Fruit fly (Drosophila melanogaster) whole organism, embryonic: Measurements from ENCODE around the gene Sf3a2.
A peak's percentile ranks its signal among the peaks of the same experiment; 100 is the strongest.

Experiments
- Asciz ChIP-seq: fragments of 200-800 bp; sonication (Bioruptor generic); optimal IDR thresholded peaks from 2 replicates; lab custom pipeline; 2017; ENCODE audit warnings: missing biosample characterization, mild to moderate bottlenecking, missing genetic modification characterization, missing genetic modification reagents
- Awh ChIP-seq: fragments of 200-800 bp; sonication (Bioruptor generic); IDR thresholded peaks from 2 replicates; pipeline ENCODE4, ENCODE4 v1.3.6; 2022; ENCODE audit warnings: missing biosample characterization, missing genetic modification characterization
- CG10565 ChIP-seq: fragments of 200-800 bp; sonication (Bioruptor generic); optimal IDR thresholded peaks from 3 replicates; lab custom pipeline; 2016; ENCODE audit warnings: missing biosample characterization, mild to moderate bottlenecking, missing genetic modification characterization
- CG11504 ChIP-seq: fragments of 200-800 bp; sonication (Bioruptor generic); optimal IDR thresholded peaks from 3 replicates; lab custom pipeline; 2019; ENCODE audit warnings: missing biosample characterization, mild to moderate bottlenecking, missing genetic modification characterization, moderate library complexity
- CG13287 ChIP-seq: fragments of 200-800 bp; sonication (Bioruptor generic); IDR thresholded peaks from 2 replicates; pipeline ENCODE4 v1.3.6; 2022; ENCODE audit warnings: missing biosample characterization, missing genetic modification characterization; ENCODE audit not compliant: partially characterized antibody
- CG14860 ChIP-seq: fragments of 200-800 bp; sonication (Bioruptor generic); IDR thresholded peaks from 3 replicates; pipeline ENCODE4 v1.3.6; 2022; ENCODE audit warnings: missing biosample characterization, missing genetic modification characterization; ENCODE audit not compliant: partially characterized antibody
- CG15269 ChIP-seq: fragments of 200-800 bp; sonication (Bioruptor generic); optimal IDR thresholded peaks from 2 replicates; lab custom pipeline; 2018; ENCODE audit warnings: missing biosample characterization, mild to moderate bottlenecking, missing genetic modification characterization, moderate library complexity
- CG15514 ChIP-seq: fragments of 200-800 bp; sonication (Bioruptor generic); optimal IDR thresholded peaks from 3 replicates; lab custom pipeline; 2017; ENCODE audit warnings: missing biosample characterization, missing genetic modification characterization, mild to moderate bottlenecking, moderate library complexity, missing genetic modification reagents
- CG17186 ChIP-seq: fragments of 200-800 bp; sonication (Bioruptor generic); optimal IDR thresholded peaks from 3 replicates; lab custom pipeline; 2017; ENCODE audit warnings: missing biosample characterization, missing genetic modification reagents, missing genetic modification characterization
- CG17361 ChIP-seq: fragments of 200-800 bp; sonication (Bioruptor generic); IDR thresholded peaks from 3 replicates; pipeline ENCODE4 v1.3.6; 2022; ENCODE audit warnings: missing biosample characterization, missing genetic modification characterization
- CG17912 ChIP-seq: fragments of 200-800 bp; sonication (Bioruptor generic); optimal IDR thresholded peaks from 2 replicates; lab custom pipeline; 2018; ENCODE audit warnings: missing biosample characterization, mild to moderate bottlenecking, missing genetic modification characterization
- CG1792 ChIP-seq: fragments of 200-800 bp; sonication (Bioruptor generic); optimal IDR thresholded peaks from 2 replicates; lab custom pipeline; 2016; ENCODE audit warnings: missing biosample characterization, missing genetic modification characterization
- CG18476 ChIP-seq: fragments of 200-800 bp; sonication (Bioruptor generic); optimal IDR thresholded peaks from 2 replicates; lab custom pipeline; 2016; ENCODE audit warnings: missing biosample characterization, mild to moderate bottlenecking, missing genetic modification characterization
- CG2875 ChIP-seq: fragments of 200-800 bp; sonication (Bioruptor generic); optimal IDR thresholded peaks from 2 replicates; lab custom pipeline; 2017; ENCODE audit warnings: missing biosample characterization, mild to moderate bottlenecking, missing genetic modification characterization, missing genetic modification reagents
- CG31441 ChIP-seq: fragments of 200-800 bp; sonication (Bioruptor generic); IDR thresholded peaks from 2 replicates; pipeline ENCODE4 v1.3.6; 2022; ENCODE audit warnings: missing biosample characterization, missing genetic modification characterization
- CG32767 ChIP-seq: fragments of 200-800 bp; sonication (Bioruptor generic); IDR thresholded peaks from 2 replicates; pipeline ENCODE4 v1.3.6; 2022; ENCODE audit warnings: missing biosample characterization, missing genetic modification characterization
- CG32772 ChIP-seq: fragments of 200-800 bp; sonication (Bioruptor generic); IDR thresholded peaks from 2 replicates; pipeline ENCODE4 v1.3.6; 2022; ENCODE audit warnings: missing biosample characterization, missing genetic modification characterization
- CG4707 ChIP-seq: fragments of 200-800 bp; sonication (Bioruptor generic); optimal IDR thresholded peaks from 2 replicates; lab custom pipeline; 2018; ENCODE audit warnings: missing biosample characterization, mild to moderate bottlenecking, missing genetic modification characterization, moderate library complexity
- CG5953 ChIP-seq: fragments of 200-800 bp; sonication (Bioruptor generic); IDR thresholded peaks from 2 replicates; pipeline ENCODE4 v1.3.6; 2022; ENCODE audit warnings: missing biosample characterization, missing genetic modification characterization
- CG6272 ChIP-seq: fragments of 200-800 bp; sonication (Bioruptor generic); IDR thresholded peaks from 2 replicates; pipeline ENCODE4 v1.3.6; 2022; ENCODE audit warnings: missing biosample characterization, missing genetic modification characterization
- CG6654 ChIP-seq: fragments of 200-800 bp; sonication (Bioruptor generic); optimal IDR thresholded peaks from 2 replicates; lab custom pipeline; 2017; ENCODE audit warnings: missing biosample characterization, mild to moderate bottlenecking, missing genetic modification characterization
- CG7987 ChIP-seq: fragments of 200-800 bp; sonication (Bioruptor generic); optimal IDR thresholded peaks from 2 replicates; lab custom pipeline; 2018; ENCODE audit warnings: missing biosample characterization, mild to moderate bottlenecking, missing genetic modification characterization, moderate library complexity
- CG9817 ChIP-seq: fragments of 200-800 bp; sonication (Bioruptor generic); optimal IDR thresholded peaks from 2 replicates; lab custom pipeline; 2018; ENCODE audit warnings: missing biosample characterization, mild to moderate bottlenecking, missing genetic modification characterization, moderate library complexity
- CG9932 ChIP-seq: fragments of 200-800 bp; sonication (Bioruptor generic); IDR thresholded peaks from 2 replicates; pipeline ENCODE4 v1.3.6; 2022; ENCODE audit warnings: missing biosample characterization, missing genetic modification characterization
- CTCF ChIP-seq: fragments of 200-800 bp; sonication (Bioruptor generic); optimal IDR thresholded peaks from 2 replicates; lab custom pipeline; 2017; ENCODE audit warnings: missing biosample characterization, mild to moderate bottlenecking, missing genetic modification characterization, moderate library complexity
- CkIIα-i1 ChIP-seq: fragments of 200-800 bp; sonication (Bioruptor generic); IDR thresholded peaks from 2 replicates; pipeline ENCODE4 v1.3.6; 2022; ENCODE audit warnings: missing biosample characterization, missing genetic modification characterization
- ERR ChIP-seq: fragments of 200-800 bp; sonication (Bioruptor generic); optimal IDR thresholded peaks from 2 replicates; lab custom pipeline; 2016; ENCODE audit warnings: missing biosample characterization, missing genetic modification characterization
- Elba2 ChIP-seq: fragments of 200-800 bp; sonication (Bioruptor generic); optimal IDR thresholded peaks from 3 replicates; lab custom pipeline; 2016; ENCODE audit warnings: missing biosample characterization, missing genetic modification characterization
- Hr51 ChIP-seq, 2 experiments: fragments of 200-800 bp; sonication (Bioruptor generic); optimal IDR thresholded peaks; 2 replicates in 1 of 2; 3 replicates in 1 of 2; lab custom pipeline; 2016 to 2018; ENCODE audit warnings: missing biosample characterization in 2 of 2, missing genetic modification characterization in 2 of 2, mild to moderate bottlenecking in 1 of 2, moderate library complexity in 1 of 2
- MTF-1 ChIP-seq: fragments of 200-800 bp; sonication (Bioruptor generic); optimal IDR thresholded peaks from 2 replicates; lab custom pipeline; 2018; ENCODE audit warnings: missing biosample characterization, mild to moderate bottlenecking, missing genetic modification characterization, borderline replicate concordance
- Mes4 ChIP-seq: fragments of 200-800 bp; sonication (Bioruptor generic); optimal IDR thresholded peaks from 2 replicates; lab custom pipeline; 2016; ENCODE audit warnings: missing biosample characterization, missing genetic modification characterization
- Nf-YB ChIP-seq: fragments of 200-800 bp; sonication (Bioruptor generic); optimal IDR thresholded peaks from 3 replicates; lab custom pipeline; 2019; ENCODE audit warnings: missing biosample characterization, mild to moderate bottlenecking, missing genetic modification characterization, moderate library complexity
- Nf-YC ChIP-seq: fragments of 200-800 bp; optimal IDR thresholded peaks from 3 replicates; lab custom pipeline; 2019; ENCODE audit warnings: missing biosample characterization, mild to moderate bottlenecking, missing genetic modification characterization, moderate library complexity
- PHDP ChIP-seq: fragments of 200-800 bp; sonication (Bioruptor generic); optimal IDR thresholded peaks from 3 replicates; lab custom pipeline; 2018; ENCODE audit warnings: missing biosample characterization, mild to moderate bottlenecking, missing genetic modification characterization, moderate library complexity
- Sry-δ ChIP-seq: fragments of 200-800 bp; sonication (Bioruptor generic); optimal IDR thresholded peaks from 2 replicates; lab custom pipeline; 2016; ENCODE audit warnings: missing biosample characterization, missing genetic modification characterization
- TFAM ChIP-seq: fragments of 200-800 bp; sonication (Bioruptor generic); optimal IDR thresholded peaks from 2 replicates; lab custom pipeline; 2017; ENCODE audit warnings: missing biosample characterization, missing genetic modification characterization, inconsistent platforms
- al ChIP-seq: fragments of 200-800 bp; sonication (Bioruptor generic); IDR thresholded peaks from 2 replicates; pipeline ENCODE4 v1.3.6; 2022; ENCODE audit warnings: missing biosample characterization, missing genetic modification characterization
- ara ChIP-seq: fragments of 200-800 bp; sonication (Bioruptor generic); IDR thresholded peaks from 2 replicates; pipeline ENCODE4 v1.3.6; 2022; ENCODE audit warnings: missing biosample characterization, missing genetic modification characterization
- cas ChIP-seq: fragments of 200-800 bp; sonication (Bioruptor generic); IDR thresholded peaks from 2 replicates; pipeline ENCODE4 v1.3.6; 2022; ENCODE audit warnings: missing biosample characterization, missing genetic modification characterization
- chn ChIP-seq: fragments of 200-800 bp; sonication (Bioruptor generic); optimal IDR thresholded peaks from 2 replicates; lab custom pipeline; 2016; ENCODE audit warnings: missing biosample characterization, missing genetic modification characterization
- crp ChIP-seq, 2 experiments: fragments of 200-800 bp; sonication (Bioruptor generic); optimal IDR thresholded peaks; 2 replicates in 1 of 2; 3 replicates in 1 of 2; lab custom pipeline; 2017; ENCODE audit warnings: missing biosample characterization in 2 of 2, missing genetic modification characterization in 2 of 2, mild to moderate bottlenecking in 1 of 2, moderate library complexity in 1 of 2
- grn ChIP-seq: fragments of 200-800 bp; sonication (Bioruptor generic); optimal IDR thresholded peaks from 3 replicates; lab custom pipeline; 2017; ENCODE audit warnings: missing biosample characterization, missing genetic modification characterization
- h ChIP-seq: fragments of >200 bp; optimal IDR thresholded peaks from 2 replicates; lab custom pipeline; 2017
- jing ChIP-seq: fragments of 200-800 bp; sonication (Bioruptor generic); optimal IDR thresholded peaks from 2 replicates; lab custom pipeline; 2018; ENCODE audit warnings: missing biosample characterization, mild to moderate bottlenecking, missing genetic modification characterization
- klu ChIP-seq: fragments of 200-800 bp; sonication (Bioruptor generic); IDR thresholded peaks from 2 replicates; pipeline ENCODE4 v1.3.6; 2022; ENCODE audit warnings: missing biosample characterization, missing genetic modification characterization
- nerfin-1 ChIP-seq: fragments of 200-800 bp; sonication (Bioruptor generic); optimal IDR thresholded peaks from 3 replicates; lab custom pipeline; 2019; ENCODE audit warnings: missing biosample characterization, mild to moderate bottlenecking, missing genetic modification characterization, moderate library complexity
- odd ChIP-seq: fragments of 200-800 bp; sonication (Bioruptor generic); optimal IDR thresholded peaks from 2 replicates; lab custom pipeline; 2017; ENCODE audit warnings: missing biosample characterization, mild to moderate bottlenecking, missing genetic modification characterization
- toy ChIP-seq: fragments of 200-800 bp; sonication (Bioruptor generic); IDR thresholded peaks from 2 replicates; pipeline ENCODE4 v1.3.6; 2022; ENCODE audit warnings: missing biosample characterization, missing genetic modification characterization
- tx ChIP-seq: fragments of 200-800 bp; sonication (Bioruptor generic); optimal IDR thresholded peaks from 2 replicates; lab custom pipeline; 2016; ENCODE audit warnings: missing biosample characterization, missing genetic modification characterization
- wek ChIP-seq: fragments of 200-800 bp; sonication (Bioruptor generic); optimal IDR thresholded peaks from 3 replicates; lab custom pipeline; 2018; ENCODE audit warnings: missing biosample characterization, mild to moderate bottlenecking, missing genetic modification characterization, moderate library complexity
- zfh1 ChIP-seq: fragments of 200-800 bp; sonication (Bioruptor generic); IDR thresholded peaks from 3 replicates; pipeline ENCODE4 v1.3.6; 2022; ENCODE audit warnings: missing biosample characterization, missing genetic modification characterization

Sf3a2 gene

dm6 chr3L:12792933-12793448 lies 20.8 kb downstream of the Sf3a2 start (continued):
- TF ChIP-seq toy (GFP tag; lab: Robert Waterston, UW): no peak
- no peak for TF ChIP-seq Mes4 (GFP tag; lab: Kevin White, UChicago)
- no peak for TF ChIP-seq CG7987 (GFP tag; lab: Kevin White, UChicago)
- TF ChIP-seq nerfin-1 (tag; lab: Kevin White, UChicago): peak; percentile 54
- no peak for TF ChIP-seq h (lab: Kevin White, UChicago)
- TF ChIP-seq Hr51 (GFP tag; optimal IDR thresholded peaks at IDR 0.05; lab: Kevin White, UChicago): peak in 1 of 2 experiments; percentile 79
- TF ChIP-seq CG18476: peak; percentile 10
- TF ChIP-seq TFAM (GFP tag; lab: Kevin White, UChicago): no peak
- TF ChIP-seq CG4707 (GFP tag; lab: Kevin White, UChicago): no peak
- no peak for TF ChIP-seq cas (GFP tag; lab: Robert Waterston, UW)
- TF ChIP-seq Asciz: peak; percentile 48
- TF ChIP-seq CG6654 (GFP tag; lab: Kevin White, UChicago): no peak
- TF ChIP-seq odd (GFP tag; lab: Kevin White, UChicago): peak; percentile 37
- TF ChIP-seq ERR (GFP tag; lab: Kevin White, UChicago): no peak
- TF ChIP-seq MTF-1 (GFP tag; lab: Kevin White, UChicago): no peak
- TF ChIP-seq CG32767 (GFP tag; lab: Robert Waterston, UW): 0 out of 2 replicates have a peak, but pooled peaks have one; percentile 33
- TF ChIP-seq Nf-YC (tag; lab: Kevin White, UChicago): peak; percentile 63
- no peak for TF ChIP-seq chn (GFP tag; lab: Kevin White, UChicago)
- TF ChIP-seq CG15514: peak; percentile 6
- TF ChIP-seq tx (GFP tag; lab: Kevin White, UChicago): no peak
- TF ChIP-seq CG2875 (GFP tag; lab: Kevin White, UChicago): peak; percentile 9
- TF ChIP-seq CG9932 (GFP tag; lab: Robert Waterston, UW): peak; percentile 71
- TF ChIP-seq CG14860 (GFP tag; lab: Robert Waterston, UW): no peak
- TF ChIP-seq crp (GFP tag; optimal IDR thresholded peaks at IDR 0.05; lab: Kevin White, UChicago): no peak
- no peak for TF ChIP-seq Elba2 (GFP tag; lab: Kevin White, UChicago)
- no peak for TF ChIP-seq CG32772 (GFP tag; lab: Robert Waterston, UW)
- no peak for TF ChIP-seq CG13287 (GFP tag; lab: Robert Waterston, UW)
- no peak for TF ChIP-seq klu (GFP tag; lab: Robert Waterston, UW)
- no peak for TF ChIP-seq grn (GFP tag; lab: Kevin White, UChicago)
- no peak for TF ChIP-seq CTCF
- no peak for TF ChIP-seq Sry-δ
- peak; percentile 79 for TF ChIP-seq CG11504 (tag; lab: Kevin White, UChicago)
- TF ChIP-seq CG9817 (tag; lab: Kevin White, UChicago): no peak
- peak; percentile 79 for TF ChIP-seq PHDP
- TF ChIP-seq Nf-YB (GFP tag; lab: Kevin White, UChicago): peak; percentile 40
- no peak for TF ChIP-seq CG10565 (GFP tag; lab: Kevin White, UChicago)
- no peak for TF ChIP-seq CG5953
- TF ChIP-seq CG31441 (GFP tag; lab: Robert Waterston, UW): peak; percentile 56; the same call in 1 of the 2 replicates
- no peak for TF ChIP-seq ara
- no peak for TF ChIP-seq wek (GFP tag; lab: Kevin White, UChicago)
- no peak for TF ChIP-seq jing
- no peak for TF ChIP-seq CG6272 (GFP tag; lab: Robert Waterston, UW)
- TF ChIP-seq CkIIα-i1 (GFP tag; lab: Robert Waterston, UW): no peak
- no peak for TF ChIP-seq zfh1 (GFP tag; lab: Robert Waterston, UW)
- peak; percentile 55; the same call in 1 of the 2 replicates for TF ChIP-seq Awh (GFP tag; lab: Robert Waterston, UW)
- no peak for TF ChIP-seq CG17186 (GFP tag; lab: Kevin White, UChicago)
- TF ChIP-seq CG15269 (tag; lab: Kevin White, UChicago): peak; percentile 86
- peak; percentile 76 for TF ChIP-seq CG17361 (GFP tag; lab: Robert Waterston, UW)
- TF ChIP-seq CG1792 (GFP tag; lab: Kevin White, UChicago): no peak
- TF ChIP-seq al (GFP tag; lab: Robert Waterston, UW): 0 out of 2 replicates have a peak, but pooled peaks have one; percentile 31
- TF ChIP-seq CG17912 (GFP tag; lab: Kevin White, UChicago): no peak
